Worm (Caenorhabditis elegans): ENCODE data around the gene F37C12.21.

The F37C12.21 gene

DNA sequence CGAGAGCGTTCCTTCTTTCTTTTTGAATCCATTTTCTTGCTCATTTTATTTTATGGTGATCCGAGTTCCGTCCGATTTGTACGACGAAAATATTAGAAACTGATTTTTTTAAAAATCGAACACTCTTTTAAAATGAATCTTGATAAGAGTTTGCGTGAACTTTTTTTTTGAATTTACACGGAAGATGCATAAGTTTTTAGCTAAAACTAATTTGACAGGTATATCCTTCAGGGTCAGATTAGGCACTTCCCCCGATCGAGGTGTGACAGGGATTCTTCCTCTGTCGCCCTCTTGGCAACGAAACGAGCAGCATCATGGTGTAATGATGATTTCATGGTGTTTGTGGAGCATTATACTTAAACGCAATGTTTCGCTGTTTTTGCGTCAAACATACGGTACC, 7.2 kb downstream of the F37C12.21 start, which contains the start of gene F37C12.18:
F37C12.18 (minus strand) TSS at position 101 of the 400 bp plus-strand sequence.
- no peak for TF ChIP-seq fkh-3 (tag; optimal IDR thresholded peaks at IDR 0.05)

ce11 chrIII:7197973-7198372, 9.8 kb downstream of the F37C12.21 start, which contains the start of gene exos-9:
TSS of gene exos-9 (minus strand) at chrIII:7198073.
- TF ChIP-seq snpc-4 (GFP tag; optimal IDR thresholded peaks at IDR 0.05) (no peak), snpc-4 (tag; optimal IDR thresholded peaks at IDR 0.05) (peak in 1 of 4 experiments; percentile 19), ztf-3 (GFP tag; optimal IDR thresholded peaks at IDR 0.05) (no peak), lin-54 (GFP tag; optimal IDR thresholded peaks at IDR 0.05) (peak; percentile 2)

- TF ChIP-seq cebp-2 (GFP tag; IDR thresholded peaks at IDR 0.05) (no peak), nhr-120 (GFP tag; IDR thresholded peaks at IDR 0.05) (no peak), lsl-1 (GFP tag; optimal IDR thresholded peaks at IDR 0.05) (peak; percentile 11), bed-1 (GFP tag; IDR thresholded peaks at IDR 0.05) (no peak), snpc-1.3 (tag; optimal IDR thresholded peaks at IDR 0.05; ENCODE audit: insufficient read depth) (no peak), F10E7.11 (tag; optimal IDR thresholded peaks at IDR 0.05) (no peak), F39B2.1 (GFP tag; IDR thresholded peaks at IDR 0.05) (no peak), hlh-26 (GFP tag; conservative IDR thresholded peaks at IDR 0.05) (no peak), egl-18 (GFP tag; IDR thresholded peaks at IDR 0.05) (no peak), lin-40 (tag; optimal IDR thresholded peaks at IDR 0.05) (no peak), Y67H2A.10 (GFP tag; conservative IDR thresholded peaks at IDR 0.05) (no peak), lin-26 (GFP tag; IDR thresholded peaks at IDR 0.05) (no peak), ceh-100 (GFP tag; IDR thresholded peaks at IDR 0.05) (no peak), B0035.1 (tag; optimal IDR thresholded peaks at IDR 0.05) (no peak), zfh-2 (GFP tag; conservative IDR thresholded peaks at IDR 0.05) (no peak), ets-4 (GFP tag; optimal IDR thresholded peaks at IDR 0.05) (no peak), sdz-38 (tag; optimal IDR thresholded peaks at IDR 0.05) (no peak), ztf-18 (tag; optimal IDR thresholded peaks at IDR 0.05) (peak; percentile 11), K11D2.4 (GFP tag; IDR thresholded peaks at IDR 0.05) (no peak), attf-5 (GFP tag; optimal IDR thresholded peaks at IDR 0.05) (no peak), B0261.1 (tag; optimal IDR thresholded peaks at IDR 0.05) (no peak), madf-3 (GFP tag; IDR thresholded peaks at IDR 0.05) (no peak), nhr-27 (tag; optimal IDR thresholded peaks at IDR 0.05) (no peak), tbx-9 (tag; optimal IDR thresholded peaks at IDR 0.05; ENCODE audit: borderline replicate concordance) (no peak), K12H6.12 (tag; optimal IDR thresholded peaks at IDR 0.05) (no peak), F37B4.10 (GFP tag; IDR thresholded peaks at IDR 0.05) (no peak), mcd-1 (GFP tag; IDR thresholded peaks at IDR 0.05) (peak; percentile 55; the same call in 1 of the 2 replicates), ekl-4 (GFP tag; IDR thresholded peaks at IDR 0.05) (no peak), dpff-1 (tag; optimal IDR thresholded peaks at IDR 0.05) (no peak), ceh-40 (GFP tag; IDR thresholded peaks at IDR 0.05) (no peak), hsf-1 (GFP tag; IDR thresholded peaks at IDR 0.05) (0 out of 2 replicates have a peak, but pooled peaks have one; percentile 46), D2030.7 (GFP tag; IDR thresholded peaks at IDR 0.05) (peak; percentile 39), akir-1 (GFP tag; optimal IDR thresholded peaks at IDR 0.05) (no peak), xnd-1 (tag; optimal IDR thresholded peaks at IDR 0.05) (no peak), dpl-1 (GFP tag; optimal IDR thresholded peaks at IDR 0.05) (peak; percentile 70), F57C9.4 (tag; optimal IDR thresholded peaks at IDR 0.05) (no peak), ceh-91 (GFP tag; IDR thresholded peaks at IDR 0.05) (no peak), mxl-1 (tag; optimal IDR thresholded peaks at IDR 0.05) (no peak), mes-4 (tag; optimal IDR thresholded peaks at IDR 0.05) (no peak), F22D6.2 (tag; optimal IDR thresholded peaks at IDR 0.05) (no peak), lin-35 (GFP tag; optimal IDR thresholded peaks at IDR 0.05) (peak in 2 of 3 experiments; percentile 32 to 93)
Observed at ce11 chrIII:7198838-7199237, 10.7 kb downstream of the F37C12.21 start, which contains the start of gene pfd-5. TSS of gene pfd-5 (minus strand) at chrIII:7198884.

Measured in whole organism, young adult.